Fruit fly (Drosophila melanogaster) whole organism, embryonic: ENCODE data around the gene CG7054.

Source experiments
- C15 ChIP-seq: fragments of 200-800 bp; sonication (Bioruptor generic); IDR thresholded peaks from 3 replicates; pipeline ENCODE4 v1.3.6; 2022; ENCODE audit warnings: missing biosample characterization, missing genetic modification characterization
- CG10274 ChIP-seq: fragments of 200-800 bp; sonication (Bioruptor generic); optimal IDR thresholded peaks from 3 replicates; lab custom pipeline; 2017; ENCODE audit warnings: missing biosample characterization, mild to moderate bottlenecking, missing genetic modification characterization
- CG10431 ChIP-seq: fragments of 200-800 bp; sonication (Bioruptor generic); optimal IDR thresholded peaks from 3 replicates; lab custom pipeline; 2018; ENCODE audit warnings: missing biosample characterization, mild to moderate bottlenecking, missing genetic modification characterization
- CG10959 ChIP-seq: fragments of 200-800 bp; sonication (Bioruptor generic); IDR thresholded peaks from 2 replicates; pipeline ENCODE4 v1.3.6; 2022; ENCODE audit warnings: missing biosample characterization, missing genetic modification characterization
- CG13296 ChIP-seq: fragments of 200-800 bp; sonication (Bioruptor generic); optimal IDR thresholded peaks from 3 replicates; lab custom pipeline; 2018; ENCODE audit warnings: missing biosample characterization, mild to moderate bottlenecking, missing genetic modification characterization
- CG13894 ChIP-seq: fragments of 200-800 bp; sonication (Bioruptor generic); optimal IDR thresholded peaks from 3 replicates; lab custom pipeline; 2018; ENCODE audit warnings: missing biosample characterization, mild to moderate bottlenecking, missing genetic modification characterization, moderate library complexity
- CG14014 ChIP-seq: fragments of 200-800 bp; sonication (Bioruptor generic); IDR thresholded peaks from 2 replicates; pipeline ENCODE4 v1.3.6; 2022; ENCODE audit warnings: missing biosample characterization, missing genetic modification characterization
- CG14710 ChIP-seq: fragments of 200-800 bp; sonication (Bioruptor generic); optimal IDR thresholded peaks from 3 replicates; lab custom pipeline; 2019; ENCODE audit warnings: missing biosample characterization, mild to moderate bottlenecking, missing genetic modification characterization, moderate library complexity
- CG14860 ChIP-seq: fragments of 200-800 bp; sonication (Bioruptor generic); IDR thresholded peaks from 3 replicates; pipeline ENCODE4 v1.3.6; 2022; ENCODE audit warnings: missing biosample characterization, missing genetic modification characterization; ENCODE audit not compliant: partially characterized antibody
- CG14965 ChIP-seq: fragments of 200-800 bp; sonication (Bioruptor generic); optimal IDR thresholded peaks from 2 replicates; lab custom pipeline; 2016; ENCODE audit warnings: missing biosample characterization, missing genetic modification characterization, borderline replicate concordance
- CG1602 ChIP-seq: fragments of 200-800 bp; sonication (Bioruptor generic); optimal IDR thresholded peaks from 3 replicates; lab custom pipeline; 2016; ENCODE audit warnings: missing biosample characterization, missing genetic modification characterization
- CG17328 ChIP-seq: fragments of 200-800 bp; sonication (Bioruptor generic); IDR thresholded peaks from 2 replicates; pipeline ENCODE4 v1.3.6; 2022; ENCODE audit warnings: missing biosample characterization, missing genetic modification characterization
- CG1832 ChIP-seq: fragments of 200-800 bp; sonication (Bioruptor generic); optimal IDR thresholded peaks from 2 replicates; lab custom pipeline; 2017; ENCODE audit warnings: missing biosample characterization, mild to moderate bottlenecking, missing genetic modification characterization, inconsistent platforms
- CG2129 ChIP-seq: fragments of 200-800 bp; sonication (Bioruptor generic); IDR thresholded peaks from 2 replicates; pipeline ENCODE4 v1.3.6; 2022; ENCODE audit warnings: missing biosample characterization, missing genetic modification characterization; ENCODE audit not compliant: partially characterized antibody
- CG32532 ChIP-seq: fragments of 200-800 bp; sonication (Bioruptor generic); IDR thresholded peaks from 2 replicates; pipeline ENCODE4 v1.3.6; 2022; ENCODE audit warnings: missing biosample characterization, missing genetic modification characterization
- CG33557 ChIP-seq: fragments of 200-800 bp; sonication (Bioruptor generic); optimal IDR thresholded peaks from 2 replicates; lab custom pipeline; 2019; ENCODE audit warnings: missing biosample characterization, mild to moderate bottlenecking, missing genetic modification characterization, moderate library complexity
- CG4282 ChIP-seq: fragments of 200-800 bp; sonication (Bioruptor generic); optimal IDR thresholded peaks from 2 replicates; lab custom pipeline; 2016; ENCODE audit warnings: missing biosample characterization, missing genetic modification characterization
- CG6854 ChIP-seq: fragments of 200-800 bp; sonication (Bioruptor generic); optimal IDR thresholded peaks from 3 replicates; lab custom pipeline; 2017; ENCODE audit warnings: missing biosample characterization, mild to moderate bottlenecking, missing genetic modification characterization
- CG7271 ChIP-seq: fragments of 200-800 bp; sonication (Bioruptor generic); optimal IDR thresholded peaks from 2 replicates; lab custom pipeline; 2018; ENCODE audit warnings: missing biosample characterization, mild to moderate bottlenecking, missing genetic modification characterization, moderate library complexity
- CrebB ChIP-seq: fragments of 200-800 bp; sonication (Bioruptor generic); optimal IDR thresholded peaks from 3 replicates; lab custom pipeline; 2018; ENCODE audit warnings: missing biosample characterization, mild to moderate bottlenecking, missing genetic modification characterization
- D ChIP-seq, 2 experiments: fragments of 200-800 bp in 1 of 2; fragments of >200 bp in 1 of 2; sonication (Bioruptor generic) in 1 of 2; optimal IDR thresholded peaks; 2 replicates in 1 of 2; 3 replicates in 1 of 2; lab custom pipeline; 2017; ENCODE audit warnings: mild to moderate bottlenecking in 1 of 2, missing biosample characterization in 1 of 2, missing genetic modification characterization in 1 of 2, missing genetic modification reagents in 1 of 2
- Ets65A ChIP-seq: fragments of 200-800 bp; sonication (Bioruptor generic); peaks from one replicate; lab custom pipeline; 2016; ENCODE audit warnings: missing biosample characterization, missing genetic modification characterization
- Hey ChIP-seq: fragments of 200-800 bp; sonication (Bioruptor generic); optimal IDR thresholded peaks from 3 replicates; lab custom pipeline; 2018; ENCODE audit warnings: missing biosample characterization, mild to moderate bottlenecking, missing genetic modification characterization
- HmgD ChIP-seq: fragments of 200-800 bp; sonication (Bioruptor generic); optimal IDR thresholded peaks from 3 replicates; lab custom pipeline; 2016; ENCODE audit warnings: missing biosample characterization, missing genetic modification characterization
- Lim3 ChIP-seq: fragments of 200-800 bp; sonication (Bioruptor generic); IDR thresholded peaks from 2 replicates; pipeline ENCODE4 v1.3.6; 2022; ENCODE audit warnings: missing biosample characterization, missing genetic modification characterization
- Lpt ChIP-seq: fragments of >200 bp; optimal IDR thresholded peaks from 2 replicates; lab custom pipeline; 2018; ENCODE audit warnings: missing biosample characterization, missing genetic modification characterization
- MBD-R2 ChIP-seq: fragments of 200-800 bp; sonication (Bioruptor generic); IDR thresholded peaks from 2 replicates; pipeline ENCODE4 v1.3.6; 2022; ENCODE audit warnings: missing biosample characterization, missing genetic modification characterization
- Mrtf ChIP-seq: fragments of 200-800 bp; sonication (Bioruptor generic); IDR thresholded peaks from 3 replicates; pipeline ENCODE4 v1.3.6; 2022; ENCODE audit warnings: missing biosample characterization, missing genetic modification characterization
- Opbp ChIP-seq: fragments of 200-800 bp; sonication (Bioruptor generic); IDR thresholded peaks from 3 replicates; pipeline ENCODE4 v1.3.6; 2022; ENCODE audit warnings: missing biosample characterization, missing genetic modification characterization; ENCODE audit not compliant: partially characterized antibody
- PHDP ChIP-seq: fragments of 200-800 bp; sonication (Bioruptor generic); optimal IDR thresholded peaks from 3 replicates; lab custom pipeline; 2018; ENCODE audit warnings: missing biosample characterization, mild to moderate bottlenecking, missing genetic modification characterization, moderate library complexity
- Pdp1 ChIP-seq, 2 experiments: fragments of 200-800 bp; sonication (Bioruptor generic); optimal IDR thresholded peaks; 3 replicates each; lab custom pipeline; 2016; ENCODE audit warnings: missing biosample characterization in 2 of 2, missing genetic modification characterization in 2 of 2, mild to moderate bottlenecking in 1 of 2, moderate library complexity in 1 of 2
- Ssrp ChIP-seq: fragments of 200-800 bp; sonication (Bioruptor generic); optimal IDR thresholded peaks from 2 replicates; lab custom pipeline; 2018; ENCODE audit warnings: missing biosample characterization, mild to moderate bottlenecking, missing genetic modification characterization, moderate library complexity
- al ChIP-seq: fragments of 200-800 bp; sonication (Bioruptor generic); IDR thresholded peaks from 2 replicates; pipeline ENCODE4 v1.3.6; 2022; ENCODE audit warnings: missing biosample characterization, missing genetic modification characterization
- ara ChIP-seq: fragments of 200-800 bp; sonication (Bioruptor generic); IDR thresholded peaks from 2 replicates; pipeline ENCODE4 v1.3.6; 2022; ENCODE audit warnings: missing biosample characterization, missing genetic modification characterization
- ase ChIP-seq: fragments of 200-800 bp; sonication (Bioruptor generic); IDR thresholded peaks from 3 replicates; pipeline ENCODE4 v1.3.6; 2022; ENCODE audit warnings: missing biosample characterization, missing genetic modification characterization
- az2 ChIP-seq: fragments of 200-800 bp; sonication (Bioruptor generic); optimal IDR thresholded peaks from 3 replicates; lab custom pipeline; 2016; ENCODE audit warnings: missing biosample characterization, missing genetic modification characterization
- corto ChIP-seq: fragments of 200-800 bp; sonication (Bioruptor generic); optimal IDR thresholded peaks from 2 replicates; lab custom pipeline; 2016; ENCODE audit warnings: missing biosample characterization, mild to moderate bottlenecking, missing genetic modification characterization, moderate library complexity
- cwo ChIP-seq: fragments of 200-800 bp; sonication (Bioruptor generic); optimal IDR thresholded peaks from 3 replicates; lab custom pipeline; 2017; ENCODE audit warnings: missing biosample characterization, missing genetic modification characterization, mild to moderate bottlenecking, moderate library complexity, missing genetic modification reagents
- ewg ChIP-seq: fragments of 200-800 bp; sonication (Bioruptor generic); optimal IDR thresholded peaks from 3 replicates; lab custom pipeline; 2017; ENCODE audit warnings: mild to moderate bottlenecking, missing biosample characterization, missing genetic modification reagents, missing genetic modification characterization
- hbn ChIP-seq: fragments of 200-800 bp; sonication (Bioruptor generic); IDR thresholded peaks from 2 replicates; pipeline ENCODE4 v1.3.6; 2022; ENCODE audit warnings: missing biosample characterization, missing genetic modification characterization; ENCODE audit not compliant: partially characterized antibody
- hkb ChIP-seq, 2 experiments: fragments of 200-800 bp in 1 of 2; fragments of >200 bp in 1 of 2; sonication (Bioruptor generic) in 1 of 2; IDR thresholded peaks in 1 of 2; optimal IDR thresholded peaks in 1 of 2; 2 replicates each; pipeline versions ENCODE4 v1.3.6 to Lab custom; 2017 to 2022; ENCODE audit warnings: missing biosample characterization in 1 of 2, missing genetic modification characterization in 1 of 2
- mirr ChIP-seq: fragments of 200-800 bp; sonication (Bioruptor generic); optimal IDR thresholded peaks from 3 replicates; lab custom pipeline; 2018; ENCODE audit warnings: missing biosample characterization, mild to moderate bottlenecking, missing genetic modification characterization
- nerfin-1 ChIP-seq: fragments of 200-800 bp; sonication (Bioruptor generic); optimal IDR thresholded peaks from 3 replicates; lab custom pipeline; 2019; ENCODE audit warnings: missing biosample characterization, mild to moderate bottlenecking, missing genetic modification characterization, moderate library complexity
- peb ChIP-seq: fragments of 200-800 bp; sonication (Bioruptor generic); IDR thresholded peaks from 2 replicates; pipeline ENCODE4 v1.3.6; 2022; ENCODE audit warnings: missing biosample characterization, missing genetic modification characterization
- salm ChIP-seq: fragments of 200-800 bp; sonication (Bioruptor generic); optimal IDR thresholded peaks from 2 replicates; lab custom pipeline; 2018; ENCODE audit warnings: missing biosample characterization, mild to moderate bottlenecking, missing genetic modification characterization
- tna ChIP-seq: fragments of 200-800 bp; sonication (Bioruptor generic); IDR thresholded peaks from 2 replicates; pipeline ENCODE4 v1.3.6; 2022; ENCODE audit warnings: missing biosample characterization, missing genetic modification characterization; ENCODE audit not compliant: partially characterized antibody
- vfl ChIP-seq: fragments of 200-800 bp; sonication (Bioruptor generic); optimal IDR thresholded peaks from 2 replicates; lab custom pipeline; 2016; ENCODE audit warnings: missing biosample characterization, missing genetic modification characterization
- yki ChIP-seq: fragments of >200 bp; optimal IDR thresholded peaks from 3 replicates; lab custom pipeline; 2018
- z ChIP-seq: fragments of 200-800 bp; sonication (Bioruptor generic); IDR thresholded peaks from 3 replicates; pipeline ENCODE4 v1.3.6; 2022; ENCODE audit warnings: missing biosample characterization, missing genetic modification characterization
- zfh2 ChIP-seq: fragments of 200-800 bp; sonication (Bioruptor generic); optimal IDR thresholded peaks from 2 replicates; lab custom pipeline; 2016; ENCODE audit warnings: missing biosample characterization, missing genetic modification characterization

Gene CG7054

dm6 chr3R:22487037-22487492, 22.3 kb downstream of the CG7054 start, which contains the start of gene Pfdn5 (continued):
- TF ChIP-seq hkb (optimal IDR thresholded peaks at IDR 0.05; lab: Kevin White, UChicago) (no peak), hkb (GFP tag; IDR thresholded peaks at IDR 0.05; lab: Robert Waterston, UW) (no peak), z (GFP tag; lab: Robert Waterston, UW) (no peak), CG4282 (no peak), CG6854 (no peak), Opbp (GFP tag; lab: Robert Waterston, UW) (peak; percentile 83), Lim3 (no peak), CG1832 (GFP tag; lab: Kevin White, UChicago) (no peak), hbn (peak; percentile 74), Ets65A (GFP tag; lab: Kevin White, UChicago) (no peak), CG1602 (GFP tag; lab: Kevin White, UChicago) (no peak), ase (no peak), al (GFP tag; lab: Robert Waterston, UW) (no peak), ewg (GFP tag; lab: Kevin White, UChicago) (no peak), CG13296 (GFP tag; lab: Kevin White, UChicago) (no peak), C15 (no peak), zfh2 (no peak), yki (no peak), PHDP (tag; lab: Kevin White, UChicago) (no peak), peb (GFP tag; lab: Robert Waterston, UW) (no peak), Lpt (GFP tag; lab: Kevin White, UChicago) (no peak), CG17328 (GFP tag; lab: Robert Waterston, UW) (no peak), CG14860 (GFP tag; lab: Robert Waterston, UW) (peak; percentile 88), CG32532 (no peak), CG10959 (GFP tag; lab: Robert Waterston, UW) (no peak), D (optimal IDR thresholded peaks at IDR 0.05; lab: Kevin White, UChicago) (no peak), D (GFP tag; optimal IDR thresholded peaks at IDR 0.05; lab: Kevin White, UChicago) (no peak), HmgD (GFP tag; lab: Kevin White, UChicago) (peak; percentile 33), CG2129 (peak; percentile 30; the same call in 1 of the 2 replicates), az2 (GFP tag; lab: Kevin White, UChicago) (no peak), tna (GFP tag; lab: Robert Waterston, UW) (peak; percentile 87), Hey (tag; lab: Kevin White, UChicago) (no peak), ara (GFP tag; lab: Robert Waterston, UW) (no peak), cwo (no peak), Ssrp (no peak), CG14965 (GFP tag; lab: Kevin White, UChicago) (no peak), CG14014 (GFP tag; lab: Robert Waterston, UW) (no peak), CG7271 (tag; lab: Kevin White, UChicago) (no peak), CG14710 (tag; lab: Kevin White, UChicago) (peak; percentile 67), salm (tag; lab: Kevin White, UChicago) (no peak), corto (GFP tag; lab: Kevin White, UChicago) (no peak), Mrtf (GFP tag; lab: Robert Waterston, UW) (no peak), vfl (GFP tag; lab: Kevin White, UChicago) (no peak), CG33557 (GFP tag; lab: Kevin White, UChicago) (no peak), Pdp1 (GFP tag; optimal IDR thresholded peaks at IDR 0.05; lab: Kevin White, UChicago) (no peak), CG10431 (no peak), mirr (GFP tag; lab: Kevin White, UChicago) (no peak), nerfin-1 (tag; lab: Kevin White, UChicago) (no peak), MBD-R2 (peak; percentile 89), CG10274 (GFP tag; lab: Kevin White, UChicago) (no peak), CG13894 (tag; lab: Kevin White, UChicago) (no peak), CrebB (tag; lab: Kevin White, UChicago) (no peak)
